Fruit fly (Drosophila melanogaster) Kc167 (cell line): ENCODE data around the gene CG43230.

Experiments
- Myc ChIP-seq: fragments of >200 bp; optimal IDR thresholded peaks from 2 replicates; lab custom pipeline; 2017; ENCODE audit warnings: missing external identifiers
- h ChIP-seq: fragments of >200 bp; optimal IDR thresholded peaks from 3 replicates; lab custom pipeline; 2018; ENCODE audit warnings: missing external identifiers

DNA sequence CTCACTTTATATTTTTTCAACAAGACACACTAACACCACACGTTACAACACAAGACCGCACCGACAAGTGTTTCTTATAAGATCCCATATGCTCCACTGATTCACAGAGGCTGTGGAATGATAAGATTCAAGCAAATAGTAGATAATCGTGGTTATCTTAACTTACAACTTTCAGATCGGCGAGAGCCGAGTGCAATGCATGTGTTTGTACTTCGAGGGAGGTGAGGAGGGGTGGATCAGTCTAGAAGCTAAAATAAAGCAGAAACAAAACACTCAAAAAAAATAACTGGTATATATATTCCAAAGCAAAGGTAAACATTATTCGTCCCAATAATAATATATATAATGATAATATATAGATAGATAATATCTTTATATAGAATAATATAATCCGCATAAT, 32.6 kb downstream of the CG43230 start, which contains the start of gene ZnT35C:
- no peak for TF ChIP-seq Myc (lab: Kevin White, UChicago)
- no peak for TF ChIP-seq h (lab: Kevin White, UChicago)
